Fruit fly (Drosophila melanogaster): ENCODE measurements around the gene Vml.
A peak's percentile ranks its signal among the peaks of the same experiment; 100 is the strongest.

Gene Vml

DNA sequence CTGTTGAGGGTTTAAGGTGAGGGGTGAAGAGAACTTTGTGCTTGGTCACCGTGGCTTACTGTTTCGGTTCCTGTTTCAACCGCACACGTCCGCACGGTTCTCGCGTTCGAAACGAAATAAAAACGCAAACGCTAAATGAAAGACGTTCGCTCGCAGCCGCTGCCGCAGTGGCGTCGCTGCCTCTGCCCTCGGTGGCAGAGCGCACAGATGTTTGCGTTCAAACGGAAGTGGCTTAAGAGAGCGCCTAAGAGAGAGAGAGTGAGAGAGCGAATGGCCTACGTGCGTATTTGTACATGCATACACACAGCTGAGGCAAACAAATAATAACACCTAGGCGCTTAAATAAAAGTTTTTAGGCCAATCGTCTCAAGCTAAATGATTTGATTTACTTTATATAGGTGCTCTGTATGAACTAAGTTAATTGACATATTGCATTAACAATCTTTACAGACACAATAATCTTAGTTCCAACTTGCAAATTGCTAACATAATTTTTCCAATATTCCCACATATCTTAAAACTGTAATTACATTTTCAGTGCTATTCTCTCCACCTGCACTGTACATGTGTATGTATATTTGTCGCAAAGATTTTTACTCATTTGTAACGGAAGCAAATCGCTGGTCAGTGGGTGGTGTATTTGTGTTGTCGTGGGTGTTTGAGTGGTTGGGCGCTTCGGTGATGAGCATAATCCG, 17.8 kb downstream of the Vml start, which contains the start of gene CG2865 (continued):
- peak; percentile 33; the same call in 1 of the 2 replicates for TF ChIP-seq Dip2 (GFP tag; IDR thresholded peaks at IDR 0.05)
- TF ChIP-seq vvl (GFP tag; IDR thresholded peaks at IDR 0.05) = peak; percentile 94
- TF ChIP-seq lab (GFP tag; optimal IDR thresholded peaks at IDR 0.05) = peak; percentile 97
- peak; percentile 83 for TF ChIP-seq CG4617 (GFP tag; optimal IDR thresholded peaks at IDR 0.05; ENCODE audit: borderline replicate concordance)
- peak; percentile 57 for TF ChIP-seq CG9876 (GFP tag; optimal IDR thresholded peaks at IDR 0.05)
- TF ChIP-seq vfl (GFP tag; optimal IDR thresholded peaks at IDR 0.05) = peak; percentile 78
- TF ChIP-seq pum (GFP tag; optimal IDR thresholded peaks at IDR 0.05) = peak; percentile 92
- peak; percentile 73 for TF ChIP-seq H2.0 (GFP tag; IDR thresholded peaks at IDR 0.05)
- TF ChIP-seq CG4707 (GFP tag; optimal IDR thresholded peaks at IDR 0.05) = peak; percentile 68
- peak; percentile 84 for TF ChIP-seq CG16863 (GFP tag; optimal IDR thresholded peaks at IDR 0.05)
- TF ChIP-seq MTF-1 (GFP tag; optimal IDR thresholded peaks at IDR 0.05; ENCODE audit: borderline replicate concordance) = peak; percentile 53
- TF ChIP-seq gro (GFP tag; optimal IDR thresholded peaks at IDR 0.05) = peak; percentile 94
- TF ChIP-seq Six4 (GFP tag; optimal IDR thresholded peaks at IDR 0.05) = peak; percentile 88
- no peak for TF ChIP-seq Hr39 (optimal IDR thresholded peaks at IDR 0.05)
- TF ChIP-seq CG10321 (GFP tag; IDR thresholded peaks at IDR 0.05) = peak; percentile 11; the same call in 1 of the 2 replicates
- TF ChIP-seq bcd (GFP tag; optimal IDR thresholded peaks at IDR 0.05) = peak; percentile 94
- TF ChIP-seq Gug (GFP tag; IDR thresholded peaks at IDR 0.05) = peak; percentile 55; the same call in 2 of the 4 replicates
- peak; percentile 95 for TF ChIP-seq CG17568 (GFP tag; optimal IDR thresholded peaks at IDR 0.05)
- TF ChIP-seq ci (GFP tag; IDR thresholded peaks at IDR 0.05) = peak; percentile 87
- TF ChIP-seq CG33213 (GFP tag; optimal IDR thresholded peaks at IDR 0.05) = peak; percentile 68
- TF ChIP-seq Ets97D (GFP tag; optimal IDR thresholded peaks at IDR 0.05) = peak; percentile 57
- peak; percentile 92 for TF ChIP-seq CG12071 (GFP tag; optimal IDR thresholded peaks at IDR 0.05)
- TF ChIP-seq sisA (GFP tag; IDR thresholded peaks at IDR 0.05) = peak; percentile 76
- TF ChIP-seq Nf-YA (GFP tag; IDR thresholded peaks at IDR 0.05) = peak; percentile 65; the same call in 1 of the 2 replicates
- peak; percentile 7 for TF ChIP-seq BEAF-32 (GFP tag; optimal IDR thresholded peaks at IDR 0.05)
- TF ChIP-seq aop (GFP tag; IDR thresholded peaks at IDR 0.05) = no peak
- TF ChIP-seq fu2 (GFP tag; optimal IDR thresholded peaks at IDR 0.05) = peak; percentile 79
- TF ChIP-seq CG33557 (GFP tag; optimal IDR thresholded peaks at IDR 0.05) = peak; percentile 93
- TF ChIP-seq CG16813 (GFP tag; IDR thresholded peaks at IDR 0.05; ENCODE audit: partially characterized antibody) = no peak
- TF ChIP-seq CG6854 (GFP tag; optimal IDR thresholded peaks at IDR 0.05) = peak; percentile 93
- TF ChIP-seq chif (GFP tag; optimal IDR thresholded peaks at IDR 0.05) = peak; percentile 86 to 92
- peak; percentile 74 for TF ChIP-seq sima (GFP tag; optimal IDR thresholded peaks at IDR 0.05)
- peak; percentile 97 for TF ChIP-seq odd (GFP tag; optimal IDR thresholded peaks at IDR 0.05)
- peak; percentile 56 for TF ChIP-seq CG13287 (GFP tag; IDR thresholded peaks at IDR 0.05; ENCODE audit: partially characterized antibody)
- peak; percentile 74 for TF ChIP-seq p53 (GFP tag; optimal IDR thresholded peaks at IDR 0.05)
- TF ChIP-seq caup (GFP tag; optimal IDR thresholded peaks at IDR 0.05; ENCODE audit: severe bottlenecking) = peak; percentile 94
- TF ChIP-seq CG2116 (GFP tag; optimal IDR thresholded peaks at IDR 0.05) = peak; percentile 68
- TF ChIP-seq tna (GFP tag; IDR thresholded peaks at IDR 0.05; ENCODE audit: partially characterized antibody) = 0 out of 2 replicates have a peak, but pooled peaks have one; percentile 43
- TF ChIP-seq CG5180 (GFP tag; optimal IDR thresholded peaks at IDR 0.05) = peak; percentile 87
- peak; percentile 76 for TF ChIP-seq eyg (GFP tag; optimal IDR thresholded peaks at IDR 0.05)
- peak; percentile 62 for TF ChIP-seq Ravus (GFP tag; IDR thresholded peaks at IDR 0.05)
- peak; percentile 82 for TF ChIP-seq Usf (GFP tag; optimal IDR thresholded peaks at IDR 0.05)
- 0 out of 2 replicates have a peak, but pooled peaks have one; percentile 34 for TF ChIP-seq ham (GFP tag; IDR thresholded peaks at IDR 0.05)
- peak; percentile 28; the same call in 1 of the 2 replicates for TF ChIP-seq CG1024 (GFP tag; IDR thresholded peaks at IDR 0.05)
- TF ChIP-seq CG11560 (tag; IDR thresholded peaks at IDR 0.05) = peak; percentile 69; the same call in 2 of the 3 replicates
- TF ChIP-seq CG7745 (tag; optimal IDR thresholded peaks at IDR 0.05) = peak; percentile 52
- TF ChIP-seq kni (GFP tag; optimal IDR thresholded peaks at IDR 0.05) = peak; percentile 97
- TF ChIP-seq Tbp (GFP tag; optimal IDR thresholded peaks at IDR 0.05) = no peak
- peak; percentile 68; the same call in 1 of the 3 replicates for TF ChIP-seq ken (GFP tag; IDR thresholded peaks at IDR 0.05)

Data from whole organism, embryonic.